Fruit fly (Drosophila melanogaster) whole organism, embryonic: Measurements from ENCODE around the gene CG5013.
A peak's percentile ranks its signal among the peaks of the same experiment; 100 is the strongest.

Experiments used
- Asciz ChIP-seq: fragments of 200-800 bp; sonication (Bioruptor generic); optimal IDR thresholded peaks from 2 replicates; lab custom pipeline; 2017; ENCODE audit warnings: missing biosample characterization, mild to moderate bottlenecking, missing genetic modification characterization, missing genetic modification reagents
- Awh ChIP-seq: fragments of 200-800 bp; sonication (Bioruptor generic); IDR thresholded peaks from 2 replicates; pipeline ENCODE4, ENCODE4 v1.3.6; 2022; ENCODE audit warnings: missing biosample characterization, missing genetic modification characterization
- Bgb ChIP-seq: fragments of 200-800 bp; sonication (Bioruptor generic); IDR thresholded peaks from 2 replicates; pipeline ENCODE4 v1.3.6; 2022; ENCODE audit warnings: missing biosample characterization, missing genetic modification characterization; ENCODE audit not compliant: partially characterized antibody
- CG10209 ChIP-seq: fragments of 200-800 bp; sonication (Bioruptor generic); optimal IDR thresholded peaks from 3 replicates; lab custom pipeline; 2017; ENCODE audit warnings: missing biosample characterization, mild to moderate bottlenecking, missing genetic modification characterization, missing genetic modification reagents
- CG10431 ChIP-seq: fragments of 200-800 bp; sonication (Bioruptor generic); optimal IDR thresholded peaks from 3 replicates; lab custom pipeline; 2018; ENCODE audit warnings: missing biosample characterization, mild to moderate bottlenecking, missing genetic modification characterization
- CG10462 ChIP-seq: fragments of 200-800 bp; sonication (Bioruptor generic); optimal IDR thresholded peaks from 2 replicates; lab custom pipeline; 2016; ENCODE audit warnings: missing biosample characterization, missing genetic modification characterization
- CG10959 ChIP-seq: fragments of 200-800 bp; sonication (Bioruptor generic); IDR thresholded peaks from 2 replicates; pipeline ENCODE4 v1.3.6; 2022; ENCODE audit warnings: missing biosample characterization, missing genetic modification characterization
- CG11456 ChIP-seq: fragments of 200-800 bp; sonication (Bioruptor generic); IDR thresholded peaks from 3 replicates; pipeline ENCODE4 v1.3.6; 2022; ENCODE audit warnings: missing biosample characterization, missing genetic modification characterization
- CG11504 ChIP-seq: fragments of 200-800 bp; sonication (Bioruptor generic); optimal IDR thresholded peaks from 3 replicates; lab custom pipeline; 2019; ENCODE audit warnings: missing biosample characterization, mild to moderate bottlenecking, missing genetic modification characterization, moderate library complexity
- CG11723 ChIP-seq: fragments of 200-800 bp; sonication (Bioruptor generic); optimal IDR thresholded peaks from 2 replicates; lab custom pipeline; 2017; ENCODE audit warnings: missing biosample characterization, mild to moderate bottlenecking, missing genetic modification characterization
- CG12236 ChIP-seq: fragments of 200-800 bp; sonication (Bioruptor generic); optimal IDR thresholded peaks from 2 replicates; lab custom pipeline; 2016; ENCODE audit warnings: missing biosample characterization, missing genetic modification characterization
- CG12391 ChIP-seq: fragments of 200-800 bp; sonication (Bioruptor generic); optimal IDR thresholded peaks from 3 replicates; lab custom pipeline; 2018; ENCODE audit warnings: missing biosample characterization, mild to moderate bottlenecking, missing genetic modification characterization, moderate library complexity
- CG12942 ChIP-seq: fragments of 200-800 bp; sonication (Bioruptor generic); optimal IDR thresholded peaks from 3 replicates; lab custom pipeline; 2016; ENCODE audit warnings: missing biosample characterization, missing genetic modification characterization
- CG15073 ChIP-seq: fragments of 200-800 bp; sonication (Bioruptor generic); optimal IDR thresholded peaks from 2 replicates; lab custom pipeline; 2016; ENCODE audit warnings: missing biosample characterization, missing genetic modification characterization
- CG17359 ChIP-seq: fragments of 200-800 bp; sonication (Bioruptor generic); optimal IDR thresholded peaks from 3 replicates; lab custom pipeline; 2018; ENCODE audit warnings: missing biosample characterization, mild to moderate bottlenecking, missing genetic modification characterization, moderate library complexity
- CG17912 ChIP-seq: fragments of 200-800 bp; sonication (Bioruptor generic); optimal IDR thresholded peaks from 2 replicates; lab custom pipeline; 2018; ENCODE audit warnings: missing biosample characterization, mild to moderate bottlenecking, missing genetic modification characterization
- CG18599 ChIP-seq: fragments of 200-800 bp; sonication (Bioruptor generic); optimal IDR thresholded peaks from 3 replicates; lab custom pipeline; 2017; ENCODE audit warnings: missing biosample characterization, missing genetic modification characterization, mild to moderate bottlenecking, moderate library complexity, missing genetic modification reagents
- CG3065 ChIP-seq: fragments of 200-800 bp; sonication (Bioruptor generic); optimal IDR thresholded peaks from 2 replicates; lab custom pipeline; 2016; ENCODE audit warnings: missing biosample characterization, missing genetic modification characterization
- CG3281 ChIP-seq: fragments of 200-800 bp; sonication (Bioruptor generic); optimal IDR thresholded peaks from 3 replicates; lab custom pipeline; 2017; ENCODE audit warnings: missing biosample characterization, mild to moderate bottlenecking, missing genetic modification characterization
- CG33557 ChIP-seq: fragments of 200-800 bp; sonication (Bioruptor generic); optimal IDR thresholded peaks from 2 replicates; lab custom pipeline; 2019; ENCODE audit warnings: missing biosample characterization, mild to moderate bottlenecking, missing genetic modification characterization, moderate library complexity
- CG43689 ChIP-seq: fragments of 200-800 bp; sonication (Bioruptor generic); IDR thresholded peaks from 2 replicates; pipeline ENCODE4 v1.3.6; 2022; ENCODE audit warnings: missing biosample characterization, missing genetic modification characterization
- CG4424 ChIP-seq: fragments of 200-800 bp; sonication (Bioruptor generic); optimal IDR thresholded peaks from 3 replicates; lab custom pipeline; 2016; ENCODE audit warnings: missing biosample characterization, missing genetic modification characterization
- CG4707 ChIP-seq: fragments of 200-800 bp; sonication (Bioruptor generic); optimal IDR thresholded peaks from 2 replicates; lab custom pipeline; 2018; ENCODE audit warnings: missing biosample characterization, mild to moderate bottlenecking, missing genetic modification characterization, moderate library complexity
- CG4854 ChIP-seq: fragments of 200-800 bp; sonication (Bioruptor generic); optimal IDR thresholded peaks from 2 replicates; lab custom pipeline; 2016; ENCODE audit warnings: missing biosample characterization, missing genetic modification characterization, inconsistent platforms
- CG6254 ChIP-seq: fragments of 200-800 bp; sonication (Bioruptor generic); optimal IDR thresholded peaks from 3 replicates; lab custom pipeline; 2017; ENCODE audit warnings: mild to moderate bottlenecking, missing biosample characterization, missing genetic modification reagents, missing genetic modification characterization
- CG7928 ChIP-seq: fragments of 200-800 bp; sonication (Bioruptor generic); optimal IDR thresholded peaks from 2 replicates; lab custom pipeline; 2017; ENCODE audit warnings: missing biosample characterization, mild to moderate bottlenecking, missing genetic modification characterization
- CG8290 ChIP-seq, 3 experiments: fragments of 200-800 bp; sonication (Bioruptor generic); optimal IDR thresholded peaks; 2 replicates each; lab custom pipeline; 2016 to 2019; ENCODE audit warnings: missing biosample characterization in 3 of 3, missing genetic modification characterization in 3 of 3, mild to moderate bottlenecking in 2 of 3, moderate library complexity in 1 of 3
- CG9727 ChIP-seq: fragments of 200-800 bp; sonication (Bioruptor generic); optimal IDR thresholded peaks from 3 replicates; lab custom pipeline; 2017; ENCODE audit warnings: missing biosample characterization, mild to moderate bottlenecking, missing genetic modification characterization
- Camta ChIP-seq: fragments of 200-800 bp; sonication (Bioruptor generic); optimal IDR thresholded peaks from 2 replicates; lab custom pipeline; 2016; ENCODE audit warnings: missing biosample characterization, missing genetic modification characterization
- CrebB ChIP-seq: fragments of 200-800 bp; sonication (Bioruptor generic); optimal IDR thresholded peaks from 3 replicates; lab custom pipeline; 2018; ENCODE audit warnings: missing biosample characterization, mild to moderate bottlenecking, missing genetic modification characterization
- Hey ChIP-seq: fragments of 200-800 bp; sonication (Bioruptor generic); optimal IDR thresholded peaks from 3 replicates; lab custom pipeline; 2018; ENCODE audit warnings: missing biosample characterization, mild to moderate bottlenecking, missing genetic modification characterization
- Hr51 ChIP-seq, 2 experiments: fragments of 200-800 bp; sonication (Bioruptor generic); optimal IDR thresholded peaks; 2 replicates in 1 of 2; 3 replicates in 1 of 2; lab custom pipeline; 2016 to 2018; ENCODE audit warnings: missing biosample characterization in 2 of 2, missing genetic modification characterization in 2 of 2, mild to moderate bottlenecking in 1 of 2, moderate library complexity in 1 of 2
- Kr ChIP-seq: fragments of 200-800 bp; sonication (Bioruptor generic); optimal IDR thresholded peaks from 2 replicates; lab custom pipeline; 2017; ENCODE audit warnings: missing biosample characterization, mild to moderate bottlenecking, missing genetic modification characterization
- Meics ChIP-seq: fragments of 200-800 bp; sonication (Bioruptor generic); optimal IDR thresholded peaks from 2 replicates; lab custom pipeline; 2017; ENCODE audit warnings: missing biosample characterization, mild to moderate bottlenecking, missing genetic modification characterization
- Myb ChIP-seq: fragments of 200-800 bp; sonication (Bioruptor generic); optimal IDR thresholded peaks from 2 replicates; lab custom pipeline; 2016; ENCODE audit warnings: missing biosample characterization, missing genetic modification characterization
- bcd ChIP-seq: fragments of 200-800 bp; sonication (Bioruptor generic); optimal IDR thresholded peaks from 2 replicates; lab custom pipeline; 2017; ENCODE audit warnings: missing biosample characterization, mild to moderate bottlenecking, missing genetic modification characterization
- chinmo ChIP-seq: fragments of 200-800 bp; sonication (Bioruptor generic); IDR thresholded peaks from 4 replicates; pipeline ENCODE4 v1.3.6; 2022; ENCODE audit warnings: missing biosample characterization, missing genetic modification characterization; ENCODE audit not compliant: partially characterized antibody
- chm ChIP-seq: fragments of 200-800 bp; sonication (Bioruptor generic); IDR thresholded peaks from 2 replicates; pipeline ENCODE4 v1.3.6; 2022; ENCODE audit warnings: missing biosample characterization, missing genetic modification characterization
- ci ChIP-seq: fragments of 200-800 bp; sonication (Bioruptor generic); IDR thresholded peaks from 3 replicates; pipeline ENCODE4 v1.3.6; 2022; ENCODE audit warnings: missing biosample characterization, missing genetic modification characterization
- dimm ChIP-seq: fragments of 200-800 bp; sonication (Bioruptor generic); IDR thresholded peaks from 2 replicates; pipeline ENCODE4 v1.3.6; 2022; ENCODE audit warnings: missing biosample characterization, missing genetic modification characterization
- pros ChIP-seq: fragments of 200-800 bp; sonication (Bioruptor generic); optimal IDR thresholded peaks from 3 replicates; lab custom pipeline; 2019; ENCODE audit warnings: missing biosample characterization, mild to moderate bottlenecking, missing genetic modification characterization, moderate library complexity
- pzg ChIP-seq: fragments of 200-800 bp; sonication (Bioruptor generic); optimal IDR thresholded peaks from 3 replicates; lab custom pipeline; 2018; ENCODE audit warnings: missing biosample characterization, mild to moderate bottlenecking, missing genetic modification characterization, moderate library complexity
- salm ChIP-seq: fragments of 200-800 bp; sonication (Bioruptor generic); optimal IDR thresholded peaks from 2 replicates; lab custom pipeline; 2018; ENCODE audit warnings: missing biosample characterization, mild to moderate bottlenecking, missing genetic modification characterization
- seq ChIP-seq: fragments of 200-800 bp; sonication (Bioruptor generic); IDR thresholded peaks from 2 replicates; pipeline ENCODE4 v1.3.6; 2022; ENCODE audit warnings: missing biosample characterization, missing genetic modification characterization
- slou ChIP-seq: fragments of 200-800 bp; sonication (Bioruptor generic); optimal IDR thresholded peaks from 3 replicates; lab custom pipeline; 2016; ENCODE audit warnings: missing biosample characterization, missing genetic modification characterization
- sqz ChIP-seq: fragments of 200-800 bp; sonication (Bioruptor generic); optimal IDR thresholded peaks from 3 replicates; lab custom pipeline; 2018; ENCODE audit warnings: missing biosample characterization, mild to moderate bottlenecking, missing genetic modification characterization
- ttk ChIP-seq: fragments of 200-800 bp; sonication (Bioruptor generic); IDR thresholded peaks from 2 replicates; pipeline ENCODE4 v2.1.2; 2022; ENCODE audit warnings: missing biosample characterization, missing genetic modification characterization
- wdn ChIP-seq: fragments of 200-800 bp; sonication (Bioruptor generic); IDR thresholded peaks from 2 replicates; pipeline ENCODE4 v1.3.6; 2022; ENCODE audit warnings: missing biosample characterization, missing genetic modification characterization
- zf30C ChIP-seq: fragments of 200-800 bp; sonication (Bioruptor generic); optimal IDR thresholded peaks from 3 replicates; lab custom pipeline; 2018; ENCODE audit warnings: missing biosample characterization, mild to moderate bottlenecking, missing genetic modification characterization
- zfh1 ChIP-seq: fragments of 200-800 bp; sonication (Bioruptor generic); IDR thresholded peaks from 3 replicates; pipeline ENCODE4 v1.3.6; 2022; ENCODE audit warnings: missing biosample characterization, missing genetic modification characterization

Gene CG5013

DNA sequence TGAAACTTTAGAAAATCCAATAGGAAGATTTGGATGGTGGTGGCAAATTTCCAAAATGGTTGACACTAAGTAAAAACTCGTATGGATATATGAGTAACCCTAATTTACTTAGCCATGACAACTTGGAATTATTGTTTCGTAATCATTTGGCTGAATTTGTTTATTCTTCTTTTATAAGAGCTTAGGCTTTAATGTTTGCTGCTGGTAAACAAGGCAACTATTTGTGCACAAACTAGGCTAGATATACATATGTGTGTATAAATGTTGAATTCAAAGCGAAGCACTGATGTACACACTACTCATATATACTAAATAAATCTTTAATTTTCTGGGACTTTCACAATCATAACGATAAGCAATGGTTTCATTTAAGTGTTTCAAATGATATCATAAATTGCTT, 43.5 kb upstream of the CG5013 start (continued):
- TF ChIP-seq Asciz (peak; percentile 81), salm (tag; lab: Kevin White, UChicago) (peak; percentile 44), CG3065 (GFP tag; lab: Kevin White, UChicago) (no peak), bcd (peak; percentile 14), Kr (GFP tag; lab: Kevin White, UChicago) (peak; percentile 13), wdn (no peak), CG11723 (GFP tag; lab: Kevin White, UChicago) (peak; percentile 52), pzg (no peak), seq (no peak), CrebB (peak; percentile 64), chm (GFP tag; lab: Robert Waterston, UW) (no peak), CG10431 (GFP tag; lab: Kevin White, UChicago) (peak; percentile 53), CG7928 (GFP tag; lab: Kevin White, UChicago) (no peak), CG6254 (GFP tag; lab: Kevin White, UChicago) (peak; percentile 41), slou (GFP tag; lab: Kevin White, UChicago) (peak; percentile 29), CG15073 (GFP tag; lab: Kevin White, UChicago) (no peak), CG8290 (GFP tag; optimal IDR thresholded peaks at IDR 0.05; lab: Kevin White, UChicago) (no peak), CG8290 (tag; optimal IDR thresholded peaks at IDR 0.05; lab: Kevin White, UChicago) (peak in 1 of 2 experiments; percentile 62), Hey (tag; lab: Kevin White, UChicago) (peak; percentile 1), CG4424 (GFP tag; lab: Kevin White, UChicago) (peak; percentile 36), Awh (GFP tag; lab: Robert Waterston, UW) (peak; percentile 63; the same call in 1 of the 2 replicates), pros (GFP tag; lab: Kevin White, UChicago) (no peak), CG18599 (GFP tag; lab: Kevin White, UChicago) (peak; percentile 26), CG12236 (no peak), sqz (GFP tag; lab: Kevin White, UChicago) (peak; percentile 53), CG4707 (GFP tag; lab: Kevin White, UChicago) (peak; percentile 47), CG12942 (GFP tag; lab: Kevin White, UChicago) (no peak), CG12391 (tag; lab: Kevin White, UChicago) (peak; percentile 29), Hr51 (GFP tag; optimal IDR thresholded peaks at IDR 0.05; lab: Kevin White, UChicago) (peak in 1 of 2 experiments; percentile 30), CG17359 (peak; percentile 74), zf30C (no peak), CG10462 (GFP tag; lab: Kevin White, UChicago) (peak; percentile 7), ci (GFP tag; lab: Robert Waterston, UW) (peak; percentile 42; the same call in 1 of the 3 replicates), dimm (GFP tag; lab: Robert Waterston, UW) (no peak), Bgb (GFP tag; lab: Robert Waterston, UW) (no peak), CG9727 (peak; percentile 37), zfh1 (no peak), CG10959 (GFP tag; lab: Robert Waterston, UW) (no peak), CG17912 (GFP tag; lab: Kevin White, UChicago) (peak; percentile 49), CG11456 (GFP tag; lab: Robert Waterston, UW) (no peak), Myb (no peak), Meics (GFP tag; lab: Kevin White, UChicago) (peak; percentile 40), CG10209 (GFP tag; lab: Kevin White, UChicago) (peak; percentile 23), ttk (GFP tag; lab: Robert Waterston, UW) (no peak), CG4854 (GFP tag; lab: Kevin White, UChicago) (peak; percentile 28), chinmo (no peak), CG11504 (peak; percentile 44), Camta (GFP tag; lab: Kevin White, UChicago) (no peak), CG33557 (peak; percentile 62), CG43689 (GFP tag; lab: Robert Waterston, UW) (no peak), CG3281 (GFP tag; lab: Kevin White, UChicago) (peak; percentile 55)
